Worm (Caenorhabditis elegans) whole organism, L2 larva: ENCODE measurements around the gene aqp-11.

Experiments used
- dmd-4 ChIP-seq: sonication (generic microtip); optimal IDR thresholded peaks from 2 replicates; lab custom pipeline; 2017; ENCODE audit warnings: missing biosample characterization, missing genetic modification characterization
- egl-27 ChIP-seq: sonication (generic microtip); optimal IDR thresholded peaks from 3 replicates; lab custom pipeline; 2017; ENCODE audit warnings: missing biosample characterization, missing genetic modification reagents, missing genetic modification characterization
- lin-13 ChIP-seq: fragments of 150-350 bp; optimal IDR thresholded peaks from 2 replicates; lab custom pipeline; 2014; ENCODE audit warnings: missing biosample characterization, missing genetic modification reagents, missing genetic modification characterization
- mab-5 ChIP-seq: fragments of 150-350 bp; optimal IDR thresholded peaks from 2 replicates; lab custom pipeline; 2014; ENCODE audit warnings: missing biosample characterization, missing genetic modification characterization
- nhr-237 ChIP-seq: fragments of 150-350 bp; optimal IDR thresholded peaks from 2 replicates; lab custom pipeline; 2014; ENCODE audit warnings: missing biosample characterization, missing genetic modification characterization

- TF ChIP-seq lin-13 (GFP tag; lab: Kevin White, UChicago), result no peak
- no peak for TF ChIP-seq mab-5 (tag; lab: Kevin White, UChicago)
- TF ChIP-seq dmd-4 (tag; lab: Kevin White, UChicago), result no peak
- TF ChIP-seq egl-27 (tag; lab: Kevin White, UChicago), result no peak
- TF ChIP-seq nhr-237 (tag; lab: Kevin White, UChicago), result no peak
Observed at ce11 chrIII:13721944-13722343, 48.9 kb downstream of the aqp-11 start.
